Worm (Caenorhabditis elegans): Measurements from ENCODE around the gene Y66A7A.4.

ce11 chrIII:11582569-11582968 lies 29.8 kb upstream of the Y66A7A.4 start:
- TF ChIP-seq nhr-11 (tag; optimal IDR thresholded peaks at IDR 0.05) (no peak), tbx-2 (tag; optimal IDR thresholded peaks at IDR 0.05) (no peak)
